Fruit fly (Drosophila melanogaster): Measurements from ENCODE around the gene Spase22-23.

The Spase22-23 gene

dm6 chr3R:24205935-24206334, 23.9 kb downstream of the Spase22-23 start:
- TF ChIP-seq pad (GFP tag; optimal IDR thresholded peaks at IDR 0.05) (no peak), CG5204 (GFP tag; optimal IDR thresholded peaks at IDR 0.05) (no peak), Hr96 (GFP tag; optimal IDR thresholded peaks at IDR 0.05) (no peak), Crg-1 (GFP tag; optimal IDR thresholded peaks at IDR 0.05) (no peak), Mnt (GFP tag; optimal IDR thresholded peaks at IDR 0.05) (no peak), CG11617 (GFP tag; optimal IDR thresholded peaks at IDR 0.05) (no peak), ovo (GFP tag; optimal IDR thresholded peaks at IDR 0.05) (no peak), Clk (GFP tag; optimal IDR thresholded peaks at IDR 0.05) (no peak), CG7101 (tag; optimal IDR thresholded peaks at IDR 0.05) (no peak), tj (GFP tag; optimal IDR thresholded peaks at IDR 0.05) (no peak), toe (GFP tag; optimal IDR thresholded peaks at IDR 0.05) (no peak), CG33017 (tag; optimal IDR thresholded peaks at IDR 0.05) (no peak), CG12768 (GFP tag; optimal IDR thresholded peaks at IDR 0.05) (no peak), bab1 (GFP tag; optimal IDR thresholded peaks at IDR 0.05) (no peak), cic (GFP tag; optimal IDR thresholded peaks at IDR 0.05) (no peak), kay (GFP tag; ENCODE audit: borderline replicate concordance) (no peak), CG14711 (tag; optimal IDR thresholded peaks at IDR 0.05) (no peak), CG1620 (GFP tag; optimal IDR thresholded peaks at IDR 0.05) (no peak)

DNA sequence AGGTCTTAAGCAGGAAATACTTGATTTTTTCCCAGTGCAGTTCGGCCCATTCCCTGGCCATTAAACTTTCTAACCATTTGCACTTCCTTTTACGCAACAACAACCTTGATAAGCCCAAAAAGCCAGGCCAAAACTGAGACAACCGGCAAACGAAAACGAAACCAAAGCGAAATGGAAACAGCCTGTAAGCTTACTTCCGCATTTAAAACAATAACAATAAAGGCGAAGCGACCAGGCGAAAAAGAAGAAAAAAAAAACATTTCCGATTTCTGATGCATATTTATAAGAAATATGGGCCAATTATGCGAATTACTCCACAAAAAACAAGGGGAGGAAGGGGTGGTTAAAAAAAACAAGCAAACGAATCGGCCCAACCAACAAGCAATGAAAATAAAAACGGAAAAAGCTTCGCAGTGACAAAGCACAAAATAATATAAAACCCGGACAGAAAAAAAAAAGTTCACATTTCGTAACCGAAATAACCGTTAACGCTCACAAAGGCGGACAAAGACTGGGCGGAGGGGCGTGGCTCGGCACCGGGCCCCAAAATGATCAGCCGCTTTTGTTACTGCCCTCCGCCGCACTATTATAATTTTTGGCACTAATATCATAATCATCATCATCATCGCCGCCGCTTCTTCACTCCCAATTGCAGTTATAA, 24.5 kb downstream of the Spase22-23 start:
- TF ChIP-seq cnc (optimal IDR thresholded peaks at IDR 0.05) = peak in 1 of 2 experiments; percentile 13
- TF ChIP-seq tj (GFP tag; optimal IDR thresholded peaks at IDR 0.05) = peak; percentile 7
- TF ChIP-seq pad (GFP tag; optimal IDR thresholded peaks at IDR 0.05) = no peak

dm6 chr3R:24204022-24204421, 25.8 kb downstream of the Spase22-23 start:
- no peak for TF ChIP-seq CG11617 (GFP tag; optimal IDR thresholded peaks at IDR 0.05)
- TF ChIP-seq Hr96 (GFP tag; optimal IDR thresholded peaks at IDR 0.05) = no peak
- no peak for TF ChIP-seq CG14711 (tag; optimal IDR thresholded peaks at IDR 0.05)
- no peak for TF ChIP-seq ovo (GFP tag; optimal IDR thresholded peaks at IDR 0.05)
- TF ChIP-seq cnc (optimal IDR thresholded peaks at IDR 0.05) = no peak
- no peak for TF ChIP-seq kay (GFP tag; ENCODE audit: borderline replicate concordance)
- TF ChIP-seq toe (GFP tag; optimal IDR thresholded peaks at IDR 0.05) = no peak
- no peak for TF ChIP-seq tj (GFP tag; optimal IDR thresholded peaks at IDR 0.05)
- TF ChIP-seq CG7045 (GFP tag; optimal IDR thresholded peaks at IDR 0.05) = no peak
- TF ChIP-seq cic (GFP tag; optimal IDR thresholded peaks at IDR 0.05) = no peak
- TF ChIP-seq pad (GFP tag; optimal IDR thresholded peaks at IDR 0.05) = no peak
- no peak for TF ChIP-seq CG5204 (GFP tag; optimal IDR thresholded peaks at IDR 0.05)
- TF ChIP-seq CG33017 (tag; optimal IDR thresholded peaks at IDR 0.05) = no peak
- no peak for TF ChIP-seq Mnt (GFP tag; optimal IDR thresholded peaks at IDR 0.05)
- TF ChIP-seq bab1 (GFP tag; optimal IDR thresholded peaks at IDR 0.05) = no peak
- no peak for TF ChIP-seq Crg-1 (GFP tag; optimal IDR thresholded peaks at IDR 0.05)

DNA sequence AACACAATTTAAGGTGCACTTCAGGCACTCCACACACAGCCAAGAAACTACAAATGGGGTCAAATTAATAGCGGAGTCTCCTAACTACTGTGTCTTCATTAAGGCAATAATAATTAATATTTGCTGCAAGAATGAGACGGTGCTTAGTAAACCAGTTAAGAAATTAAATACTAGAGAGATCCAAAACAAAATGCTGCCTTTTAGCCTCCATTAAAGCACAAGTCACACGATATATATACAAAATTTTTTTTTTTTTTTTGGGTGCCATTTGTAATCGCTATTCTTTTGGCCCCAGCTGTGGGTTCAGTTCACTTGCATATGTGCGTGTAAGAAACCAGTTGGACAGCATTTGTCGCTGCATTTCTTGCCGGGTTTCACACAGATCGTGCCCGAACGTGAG, 26.4 kb downstream of the Spase22-23 start:
- TF ChIP-seq CG1620 (GFP tag; optimal IDR thresholded peaks at IDR 0.05) (no peak), CG14711 (tag; optimal IDR thresholded peaks at IDR 0.05) (no peak), CG5204 (GFP tag; optimal IDR thresholded peaks at IDR 0.05) (no peak), kay (GFP tag; ENCODE audit: borderline replicate concordance) (no peak), Crg-1 (GFP tag; optimal IDR thresholded peaks at IDR 0.05) (no peak), tj (GFP tag; optimal IDR thresholded peaks at IDR 0.05) (no peak), CG7045 (GFP tag; optimal IDR thresholded peaks at IDR 0.05) (no peak), CG12768 (GFP tag; optimal IDR thresholded peaks at IDR 0.05) (no peak), bab1 (GFP tag; optimal IDR thresholded peaks at IDR 0.05) (no peak), cic (GFP tag; optimal IDR thresholded peaks at IDR 0.05) (no peak), CG33017 (tag; optimal IDR thresholded peaks at IDR 0.05) (no peak), CG11617 (GFP tag; optimal IDR thresholded peaks at IDR 0.05) (no peak), Mnt (GFP tag; optimal IDR thresholded peaks at IDR 0.05) (no peak), ovo (GFP tag; optimal IDR thresholded peaks at IDR 0.05) (no peak), toe (GFP tag; optimal IDR thresholded peaks at IDR 0.05) (no peak), Hr96 (GFP tag; optimal IDR thresholded peaks at IDR 0.05) (no peak)

- TF ChIP-seq CG14711 (tag; optimal IDR thresholded peaks at IDR 0.05) (no peak), Hr96 (GFP tag; optimal IDR thresholded peaks at IDR 0.05) (no peak), ovo (GFP tag; optimal IDR thresholded peaks at IDR 0.05) (no peak), tj (GFP tag; optimal IDR thresholded peaks at IDR 0.05) (no peak), Crg-1 (GFP tag; optimal IDR thresholded peaks at IDR 0.05) (no peak), bab1 (GFP tag; optimal IDR thresholded peaks at IDR 0.05) (no peak), Clk (GFP tag; optimal IDR thresholded peaks at IDR 0.05) (no peak), CG7045 (GFP tag; optimal IDR thresholded peaks at IDR 0.05) (no peak), cic (GFP tag; optimal IDR thresholded peaks at IDR 0.05) (no peak), Mnt (GFP tag; optimal IDR thresholded peaks at IDR 0.05) (no peak), CG11617 (GFP tag; optimal IDR thresholded peaks at IDR 0.05) (no peak), cnc (optimal IDR thresholded peaks at IDR 0.05) (no peak), CG5204 (GFP tag; optimal IDR thresholded peaks at IDR 0.05) (no peak), kay (GFP tag; ENCODE audit: borderline replicate concordance) (no peak), CG33017 (tag; optimal IDR thresholded peaks at IDR 0.05) (no peak), toe (GFP tag; optimal IDR thresholded peaks at IDR 0.05) (no peak), pad (GFP tag; optimal IDR thresholded peaks at IDR 0.05) (no peak), CG12768 (GFP tag; optimal IDR thresholded peaks at IDR 0.05) (no peak), CG1620 (GFP tag; optimal IDR thresholded peaks at IDR 0.05) (no peak)
These were observed 27.1 kb downstream of the Spase22-23 start for dm6 chr3R:24202723-24203122.

dm6 chr3R:24193373-24193879, 36.4 kb downstream of the Spase22-23 start, which contains the start of the genes SMC6 and CG6204:
Gene SMC6 (minus strand): TSS chr3R:24193423.
Gene CG6204 (plus strand): TSS chr3R:24193832.
- peak; percentile 85 for TF ChIP-seq Crg-1 (GFP tag; optimal IDR thresholded peaks at IDR 0.05)
- TF ChIP-seq CG33017 (tag; optimal IDR thresholded peaks at IDR 0.05) = peak; percentile 94
- TF ChIP-seq CG11617 (GFP tag; optimal IDR thresholded peaks at IDR 0.05) = peak; percentile 92
- TF ChIP-seq ovo (GFP tag; optimal IDR thresholded peaks at IDR 0.05) = peak; percentile 86
- TF ChIP-seq pad (GFP tag; optimal IDR thresholded peaks at IDR 0.05) = peak; percentile 76
- TF ChIP-seq cic (GFP tag; optimal IDR thresholded peaks at IDR 0.05) = peak; percentile 63
- TF ChIP-seq Hr96 (GFP tag; optimal IDR thresholded peaks at IDR 0.05) = peak; percentile 86
- peak; percentile 90 for TF ChIP-seq CG12768 (GFP tag; optimal IDR thresholded peaks at IDR 0.05)
- peak; percentile 95 for TF ChIP-seq toe (GFP tag; optimal IDR thresholded peaks at IDR 0.05)
- peak; percentile 96 for TF ChIP-seq CG7101 (tag; optimal IDR thresholded peaks at IDR 0.05)
- peak; percentile 81 for TF ChIP-seq tj (GFP tag; optimal IDR thresholded peaks at IDR 0.05)
- no peak for TF ChIP-seq cnc (optimal IDR thresholded peaks at IDR 0.05)
- peak; percentile 93 for TF ChIP-seq CG7045 (GFP tag; optimal IDR thresholded peaks at IDR 0.05)
- peak; percentile 65 for TF ChIP-seq Mnt (GFP tag; optimal IDR thresholded peaks at IDR 0.05)
- peak; percentile 77 for TF ChIP-seq Clk (GFP tag; optimal IDR thresholded peaks at IDR 0.05)
- TF ChIP-seq CG1620 (GFP tag; optimal IDR thresholded peaks at IDR 0.05) = peak; percentile 85
- TF ChIP-seq CG14711 (tag; optimal IDR thresholded peaks at IDR 0.05) = peak; percentile 92
- no peak for TF ChIP-seq kay (GFP tag; ENCODE audit: borderline replicate concordance)
- TF ChIP-seq bab1 (GFP tag; optimal IDR thresholded peaks at IDR 0.05) = peak; percentile 96
- peak; percentile 92 for TF ChIP-seq CG5204 (GFP tag; optimal IDR thresholded peaks at IDR 0.05)
